Worm (Caenorhabditis elegans): ENCODE results near the gene cutl-29.

ce11 chrX:8246126-8246525 is 24.7 kb downstream of the cutl-29 start, which contains the start of gene kqt-2:
- TF ChIP-seq nhr-28 (tag; optimal IDR thresholded peaks at IDR 0.05) (no peak), ham-2 (GFP tag; optimal IDR thresholded peaks at IDR 0.05) (no peak), nhr-2 (tag; optimal IDR thresholded peaks at IDR 0.05) (no peak), nhr-76 (tag; optimal IDR thresholded peaks at IDR 0.05) (no peak), ztf-11 (tag; optimal IDR thresholded peaks at IDR 0.05) (no peak), lin-13 (tag; optimal IDR thresholded peaks at IDR 0.05) (no peak), lsy-2 (tag; optimal IDR thresholded peaks at IDR 0.05) (no peak), unc-62 (GFP tag; optimal IDR thresholded peaks at IDR 0.05) (no peak), nhr-12 (tag; optimal IDR thresholded peaks at IDR 0.05) (no peak), snpc-4 (tag; optimal IDR thresholded peaks at IDR 0.05) (no peak), drap-1 (GFP tag; optimal IDR thresholded peaks at IDR 0.05) (no peak), ceh-39 (tag; optimal IDR thresholded peaks at IDR 0.05) (no peak)

Measured in whole organism, mixed stage, embryonic.